Worm (Caenorhabditis elegans): ENCODE data around the gene cyp-34A9.
A peak's percentile ranks its signal among the peaks of the same experiment; 100 is the strongest.

The cyp-34A9 gene

ce11 chrV:3970410-3970809 lies at the start of gene cyp-34A9:
TSS of gene cyp-34A9 (minus strand) at chrV:3970540.
- TF ChIP-seq nhr-85 (tag) (peak; percentile 4), elt-3 (tag; optimal IDR thresholded peaks at IDR 0.05) (peak in 4 of 6 experiments; percentile 3 to 65 (median 30)), egl-27 (tag; optimal IDR thresholded peaks at IDR 0.05) (no peak), elt-2 (tag; optimal IDR thresholded peaks at IDR 0.05) (peak; percentile 66), vab-15 (tag; optimal IDR thresholded peaks at IDR 0.05) (no peak), nhr-90 (tag; optimal IDR thresholded peaks at IDR 0.05; ENCODE audit: poor library complexity) (peak; percentile 8), mep-1 (tag; optimal IDR thresholded peaks at IDR 0.05) (no peak), Y116A8C.19 (tag; optimal IDR thresholded peaks at IDR 0.05; ENCODE audit: borderline replicate concordance) (no peak), ceh-82 (tag; optimal IDR thresholded peaks at IDR 0.05) (no peak), nhr-20 (tag; optimal IDR thresholded peaks at IDR 0.05) (peak; percentile 69), nhr-28 (tag; optimal IDR thresholded peaks at IDR 0.05) (no peak), hlh-17 (GFP tag; optimal IDR thresholded peaks at IDR 0.05; ENCODE audit: borderline replicate concordance) (no peak), nhr-47 (tag; optimal IDR thresholded peaks at IDR 0.05) (no peak), nhr-71 (tag; optimal IDR thresholded peaks at IDR 0.05) (peak; percentile 13), unc-98 (GFP tag; IDR thresholded peaks at IDR 0.05) (no peak), lin-35 (GFP tag; optimal IDR thresholded peaks at IDR 0.05) (peak in 1 of 2 experiments; percentile 14), mdl-1 (tag; optimal IDR thresholded peaks at IDR 0.05) (no peak), lin-39 (tag; optimal IDR thresholded peaks at IDR 0.05) (no peak), lin-13 (GFP tag; optimal IDR thresholded peaks at IDR 0.05) (no peak), unc-130 (tag; optimal IDR thresholded peaks at IDR 0.05) (no peak), sptf-1 (tag; optimal IDR thresholded peaks at IDR 0.05) (no peak)

ce11 chrV:4019188-4019587 lies 48.8 kb upstream of the cyp-34A9 start, which contains the start of gene K09D9.3:
TSS of gene K09D9.3 (plus strand) at chrV:4019488.
- no peak for TF ChIP-seq zag-1 (tag; optimal IDR thresholded peaks at IDR 0.05)
- no peak for TF ChIP-seq nhr-85 (tag)
- no peak for TF ChIP-seq efl-3 (GFP tag; optimal IDR thresholded peaks at IDR 0.05)

DNA sequence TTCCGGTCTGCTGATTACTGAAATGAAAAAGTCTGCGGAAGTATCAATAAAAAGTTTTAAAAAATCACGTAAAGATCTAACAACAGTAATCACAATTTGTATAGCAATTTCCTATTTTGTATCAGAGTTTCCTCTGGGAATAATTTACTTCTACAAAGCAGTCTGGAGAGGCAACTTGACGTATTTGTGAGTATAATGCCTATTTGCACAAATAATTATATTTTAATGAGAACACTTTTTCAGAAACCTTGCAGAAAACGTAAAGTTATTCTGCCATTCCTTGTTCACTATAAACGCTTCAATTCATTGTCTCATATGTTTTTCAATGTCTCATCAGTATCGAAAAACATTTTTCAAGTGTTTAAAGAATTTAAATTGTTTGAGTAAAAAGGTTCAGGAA lies 48.3 kb upstream of the cyp-34A9 start:
- TF ChIP-seq nhr-84 (tag; optimal IDR thresholded peaks at IDR 0.05) = no peak
- TF ChIP-seq efl-1 (optimal IDR thresholded peaks at IDR 0.05) = no peak
- TF ChIP-seq efl-1 (GFP tag; optimal IDR thresholded peaks at IDR 0.05 in 1 of 2) = peak in 1 of 2 experiments; percentile 62

DNA sequence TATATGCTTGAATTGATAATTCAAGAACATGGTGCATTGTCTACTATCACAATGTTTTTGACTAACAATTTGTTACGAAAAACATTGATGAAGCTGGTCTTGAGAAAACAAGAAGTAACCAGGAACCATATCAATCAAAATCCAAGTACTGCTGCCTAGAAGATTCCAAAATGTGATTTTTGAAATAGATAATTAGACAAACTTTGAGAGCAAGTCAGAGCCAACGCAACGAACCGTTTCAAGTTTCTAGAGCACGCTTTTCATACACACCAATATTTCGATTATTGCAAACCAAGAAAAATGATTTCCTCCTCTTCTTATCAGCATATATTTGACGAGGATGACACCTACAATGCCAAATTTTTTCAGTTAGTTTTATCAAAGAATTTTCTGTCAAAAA lies 46.4 kb upstream of the cyp-34A9 start, which contains the start of gene srw-89:
TSS of gene srw-89 (plus strand) at position 301 of the 400 bp plus-strand sequence.
- no peak for TF ChIP-seq nhr-90 (tag; optimal IDR thresholded peaks at IDR 0.05; ENCODE audit: poor library complexity)
- TF ChIP-seq mef-2 (tag; optimal IDR thresholded peaks at IDR 0.05) = no peak
- no peak for TF ChIP-seq lin-13 (GFP tag; optimal IDR thresholded peaks at IDR 0.05)
- no peak for TF ChIP-seq aly-2 (tag; optimal IDR thresholded peaks at IDR 0.05)
- TF ChIP-seq elt-3 (tag; optimal IDR thresholded peaks at IDR 0.05) = no peak
- no peak for TF ChIP-seq nhr-19 (GFP tag; conservative IDR thresholded peaks at IDR 0.05)
- TF ChIP-seq mep-1 (tag; optimal IDR thresholded peaks at IDR 0.05) = no peak
- TF ChIP-seq efl-3 (GFP tag; optimal IDR thresholded peaks at IDR 0.05) = no peak
- no peak for TF ChIP-seq rnt-1 (tag; optimal IDR thresholded peaks at IDR 0.05)
- TF ChIP-seq skn-1 (tag; optimal IDR thresholded peaks at IDR 0.05) = no peak
- no peak for TF ChIP-seq egl-13 (tag; optimal IDR thresholded peaks at IDR 0.05)
- no peak for TF ChIP-seq hlh-17 (GFP tag; optimal IDR thresholded peaks at IDR 0.05; ENCODE audit: borderline replicate concordance)

DNA sequence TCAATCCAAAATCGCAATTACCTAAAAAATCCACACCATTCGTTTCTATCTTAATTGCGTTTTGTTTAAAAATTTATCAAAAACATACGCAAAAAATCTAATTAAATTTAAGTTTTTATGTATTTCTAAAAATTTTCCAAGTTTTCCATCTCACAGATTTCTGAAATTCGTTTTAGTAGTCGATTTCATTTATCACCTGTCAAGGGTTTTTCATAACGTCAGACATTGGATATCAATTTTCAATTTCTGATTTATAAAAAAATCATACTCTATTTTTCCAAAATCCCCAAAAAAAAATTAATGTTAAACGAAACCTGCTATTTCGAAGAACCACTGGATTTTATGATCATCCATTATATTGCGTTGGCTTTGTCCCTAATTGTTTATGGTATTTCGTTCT lies 39.8 kb upstream of the cyp-34A9 start, which contains the start of gene srh-4:
TSS of gene srh-4 (plus strand) at position 301 of the 400 bp plus-strand sequence.
- TF ChIP-seq ztf-11 (tag; optimal IDR thresholded peaks at IDR 0.05) (no peak), aha-1 (tag; optimal IDR thresholded peaks at IDR 0.05) (no peak), nhr-90 (tag; optimal IDR thresholded peaks at IDR 0.05; ENCODE audit: poor library complexity) (no peak), dpl-1 (GFP tag; optimal IDR thresholded peaks at IDR 0.05) (no peak), mef-2 (tag; optimal IDR thresholded peaks at IDR 0.05) (no peak), nhr-11 (tag; optimal IDR thresholded peaks at IDR 0.05) (no peak), ceh-63 (GFP tag; optimal IDR thresholded peaks at IDR 0.05) (no peak), C34B4.2 (tag; optimal IDR thresholded peaks at IDR 0.05) (no peak), fkh-8 (tag; optimal IDR thresholded peaks at IDR 0.05) (no peak), mdl-1 (tag; optimal IDR thresholded peaks at IDR 0.05) (no peak)

Measured in whole organism, L1 larva.